Worm (Caenorhabditis elegans) whole organism, mixed stage, embryonic: ENCODE measurements around the gene gmps-1.

ENCODE experiments used
- bed-3 ChIP-seq: fragments of 200-800 bp; sonication (Bioruptor generic); optimal IDR thresholded peaks from 3 replicates; lab custom pipeline; 2018; ENCODE audit warnings: mild to moderate bottlenecking, missing genetic modification characterization, moderate library complexity, missing compliant biosample characterization
- blmp-1 ChIP-seq: fragments of 150-350 bp; optimal IDR thresholded peaks from 2 replicates; lab custom pipeline; 2014; ENCODE audit warnings: missing biosample characterization, missing genetic modification characterization
- ceh-39 ChIP-seq: fragments of 150-350 bp; optimal IDR thresholded peaks from 2 replicates; lab custom pipeline; 2014; ENCODE audit warnings: missing biosample characterization, missing genetic modification characterization
- ceh-43 ChIP-seq: fragments of 200-800 bp; sonication (Bioruptor generic); optimal IDR thresholded peaks from 2 replicates; lab custom pipeline; 2018; ENCODE audit warnings: mild to moderate bottlenecking, missing genetic modification characterization, moderate library complexity, missing compliant biosample characterization
- ces-1 ChIP-seq: fragments of 150-350 bp; optimal IDR thresholded peaks from 2 replicates; lab custom pipeline; 2014; ENCODE audit warnings: missing biosample characterization, missing genetic modification reagents, missing genetic modification characterization
- drap-1 ChIP-seq: fragments of 200-800 bp; sonication (Bioruptor generic); optimal IDR thresholded peaks from 3 replicates; lab custom pipeline; 2018; ENCODE audit warnings: mild to moderate bottlenecking, missing genetic modification characterization, missing compliant biosample characterization
- ham-2 ChIP-seq: fragments of 200-800 bp; sonication (Bioruptor generic); optimal IDR thresholded peaks from 2 replicates; lab custom pipeline; 2018; ENCODE audit warnings: mild to moderate bottlenecking, missing genetic modification characterization, missing compliant biosample characterization
- lin-32 ChIP-seq: fragments of 200-800 bp; sonication (Bioruptor generic); optimal IDR thresholded peaks from 2 replicates; lab custom pipeline; 2018; ENCODE audit warnings: mild to moderate bottlenecking, missing genetic modification characterization, missing compliant biosample characterization
- lsy-2 ChIP-seq: fragments of 150-350 bp; optimal IDR thresholded peaks from 2 replicates; lab custom pipeline; 2014; ENCODE audit warnings: missing biosample characterization, missing genetic modification characterization
- mab-5 ChIP-seq: fragments of 150-350 bp; optimal IDR thresholded peaks from 2 replicates; lab custom pipeline; 2014; ENCODE audit warnings: missing biosample characterization, missing genetic modification characterization
- mep-1 ChIP-seq: fragments of 150-350 bp; optimal IDR thresholded peaks from 2 replicates; lab custom pipeline; 2017; ENCODE audit warnings: missing biosample characterization, missing genetic modification reagents, missing genetic modification characterization, inconsistent platforms
- nhr-12 ChIP-seq: fragments of 150-350 bp; optimal IDR thresholded peaks from 2 replicates; lab custom pipeline; 2014; ENCODE audit warnings: missing biosample characterization, missing genetic modification characterization
- nhr-2 ChIP-seq: fragments of 150-350 bp; optimal IDR thresholded peaks from 2 replicates; lab custom pipeline; 2014; ENCODE audit warnings: missing biosample characterization, missing genetic modification characterization
- nhr-76 ChIP-seq: sonication (generic microtip); optimal IDR thresholded peaks from 2 replicates; lab custom pipeline; 2017; ENCODE audit warnings: missing biosample characterization, missing genetic modification characterization
- sem-2 ChIP-seq: fragments of 200-800 bp; sonication (Bioruptor generic); optimal IDR thresholded peaks from 2 replicates; lab custom pipeline; 2018; ENCODE audit warnings: mild to moderate bottlenecking, missing genetic modification characterization, missing compliant biosample characterization
- unc-39 ChIP-seq: fragments of 150-350 bp; optimal IDR thresholded peaks from 2 replicates; lab custom pipeline; 2014; ENCODE audit warnings: missing biosample characterization, missing genetic modification characterization

The gmps-1 gene

DNA sequence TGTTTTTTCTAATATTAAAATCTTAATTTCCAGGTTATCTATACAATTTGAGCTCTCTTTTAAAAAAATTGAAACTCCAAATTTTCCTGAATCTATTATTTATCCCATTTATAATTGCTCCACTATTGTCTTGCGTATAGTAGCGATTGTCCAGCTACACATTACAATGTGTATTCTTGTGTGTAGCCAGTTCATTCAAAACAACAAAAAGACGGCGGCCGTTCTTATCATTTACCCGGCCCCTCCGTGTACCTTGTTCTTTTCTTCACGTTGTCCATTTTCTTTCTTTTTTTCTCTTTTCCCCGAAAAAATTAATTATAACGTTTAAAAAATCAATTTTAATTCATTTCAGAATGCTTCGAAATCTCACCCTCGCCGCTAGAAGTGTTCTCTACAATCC lies 47.8 kb downstream of the gmps-1 start, which contains the start of gene ech-4:
Gene ech-4, plus strand, starts transcription at position 353 of the 400 bp plus-strand sequence.
- TF ChIP-seq unc-39 (tag; lab: Kevin White, UChicago) (no peak), ceh-39 (no peak), drap-1 (GFP tag; lab: Kevin White, UChicago) (no peak), mep-1 (tag; lab: Kevin White, UChicago) (no peak), mab-5 (no peak), nhr-12 (tag; lab: Kevin White, UChicago) (no peak), bed-3 (GFP tag; lab: Kevin White, UChicago) (no peak), lsy-2 (tag; lab: Kevin White, UChicago) (no peak), ham-2 (GFP tag; lab: Kevin White, UChicago) (no peak), blmp-1 (tag; lab: Kevin White, UChicago) (no peak), ceh-43 (no peak)

DNA sequence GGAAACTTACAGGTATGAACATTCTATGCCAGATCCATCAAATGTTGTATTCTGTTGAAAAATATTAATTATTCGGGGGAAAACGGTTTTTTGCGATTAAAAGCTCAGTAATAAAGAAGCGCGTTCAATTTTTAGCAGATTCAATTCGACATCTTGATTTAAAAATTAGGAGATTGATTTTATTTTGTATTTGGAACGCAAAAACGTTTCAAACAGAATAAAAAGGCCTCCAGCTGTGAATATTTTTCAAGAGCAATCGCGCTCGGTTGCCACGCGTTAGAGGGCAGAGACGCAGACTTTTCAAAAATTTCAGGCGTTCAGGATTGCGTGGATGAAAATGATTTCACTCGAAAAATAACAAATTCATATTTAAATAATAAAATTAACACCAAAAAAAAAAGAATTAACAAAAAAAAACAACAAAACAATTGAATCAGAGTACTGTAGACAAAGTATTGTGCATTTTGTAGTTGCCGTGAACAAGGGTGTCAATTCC lies 48.5 kb downstream of the gmps-1 start, which contains the start of gene R06F6.8:
Gene R06F6.8, minus strand, starts transcription at position 51 of the 496 bp plus-strand sequence.
- TF ChIP-seq sem-2 (GFP tag; lab: Kevin White, UChicago) (no peak), ceh-39 (no peak), nhr-2 (tag; lab: Kevin White, UChicago) (no peak), ces-1 (GFP tag; lab: Kevin White, UChicago) (peak; percentile 12), nhr-76 (tag; lab: Kevin White, UChicago) (no peak), lin-32 (GFP tag; lab: Kevin White, UChicago) (no peak)
